Fruit fly (Drosophila melanogaster): Measurements from ENCODE around the gene tfc.

Gene tfc

DNA sequence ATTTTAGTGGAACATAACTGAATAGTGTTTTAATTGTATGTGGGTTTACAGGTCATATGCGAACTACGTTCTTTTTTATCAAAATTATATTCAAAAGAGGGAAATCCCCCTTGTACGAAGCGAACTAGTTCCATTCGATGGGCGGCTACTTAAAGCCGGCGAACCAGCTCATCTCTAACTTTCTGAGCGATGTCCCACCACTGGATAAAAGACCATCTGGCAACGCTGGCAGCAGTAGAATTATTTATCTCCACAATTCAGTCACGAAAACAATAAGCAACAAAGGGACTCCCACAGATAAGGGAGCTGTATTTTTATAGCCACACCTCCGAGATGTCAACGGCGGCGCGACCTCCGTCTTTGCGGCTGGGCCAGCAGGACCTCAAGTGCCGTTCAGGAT, 39.4 kb downstream of the tfc start, which contains the start of gene Rabex-5 (continued):
- TF ChIP-seq stwl (tag; optimal IDR thresholded peaks at IDR 0.05) (peak; percentile 87), CG15479 (GFP tag; optimal IDR thresholded peaks at IDR 0.05) (no peak), twi (tag; optimal IDR thresholded peaks at IDR 0.05) (peak; percentile 36), CG5953 (GFP tag; IDR thresholded peaks at IDR 0.05) (no peak), dmrt99B (tag; optimal IDR thresholded peaks at IDR 0.05) (no peak), Dbx (GFP tag; IDR thresholded peaks at IDR 0.05) (peak; percentile 46; the same call in 2 of the 3 replicates), wor (GFP tag; IDR thresholded peaks at IDR 0.05) (no peak), CG11093 (GFP tag; IDR thresholded peaks at IDR 0.05) (no peak), CG18476 (GFP tag; optimal IDR thresholded peaks at IDR 0.05) (no peak), CG10274 (GFP tag; optimal IDR thresholded peaks at IDR 0.05) (no peak), CG12659 (GFP tag; optimal IDR thresholded peaks at IDR 0.05) (peak; percentile 65), H15 (GFP tag; IDR thresholded peaks at IDR 0.05) (0 out of 3 replicates have a peak, but pooled peaks have one; percentile 18), caup (GFP tag; optimal IDR thresholded peaks at IDR 0.05; ENCODE audit: severe bottlenecking) (no peak), rib (GFP tag; IDR thresholded peaks at IDR 0.05) (no peak), Spps (tag; optimal IDR thresholded peaks at IDR 0.05) (no peak), Mes4 (GFP tag; optimal IDR thresholded peaks at IDR 0.05) (no peak), CG10209 (GFP tag; optimal IDR thresholded peaks at IDR 0.05) (peak; percentile 2), emc (GFP tag; optimal IDR thresholded peaks at IDR 0.05) (no peak), CG3065 (GFP tag; optimal IDR thresholded peaks at IDR 0.05) (peak; percentile 11), GATAe (GFP tag; conservative IDR thresholded peaks at IDR 0.05) (no peak), HLH3B (GFP tag; IDR thresholded peaks at IDR 0.05) (0 out of 2 replicates have a peak, but pooled peaks have one; percentile 22), CG32767 (GFP tag; IDR thresholded peaks at IDR 0.05) (no peak), ems (GFP tag; optimal IDR thresholded peaks at IDR 0.05) (peak; percentile 14), CG11695 (GFP tag; IDR thresholded peaks at IDR 0.05) (no peak), Jarid2 (GFP tag; optimal IDR thresholded peaks at IDR 0.05) (no peak), gt (GFP tag; IDR thresholded peaks at IDR 0.05) (no peak), TFAM (GFP tag; optimal IDR thresholded peaks at IDR 0.05) (no peak), Med (GFP tag) (peak; percentile 85), Adf1 (GFP tag; IDR thresholded peaks at IDR 0.05) (no peak), CG7357 (GFP tag; IDR thresholded peaks at IDR 0.05) (no peak), dpn (GFP tag; optimal IDR thresholded peaks at IDR 0.05) (peak; percentile 26 to 37), cad (GFP tag; optimal IDR thresholded peaks at IDR 0.05) (no peak), CG32772 (GFP tag; IDR thresholded peaks at IDR 0.05) (no peak), CG10321 (GFP tag; IDR thresholded peaks at IDR 0.05) (no peak), Dp (GFP tag; optimal IDR thresholded peaks at IDR 0.05) (peak; percentile 67), salm (tag; optimal IDR thresholded peaks at IDR 0.05) (no peak), ham (GFP tag; IDR thresholded peaks at IDR 0.05) (no peak), CG4730 (GFP tag; IDR thresholded peaks at IDR 0.05) (no peak), CG9817 (tag; optimal IDR thresholded peaks at IDR 0.05) (no peak), CG6175 (GFP tag; IDR thresholded peaks at IDR 0.05) (no peak), sisA (GFP tag; IDR thresholded peaks at IDR 0.05) (0 out of 2 replicates have a peak, but pooled peaks have one; percentile 13), CoRest (tag; optimal IDR thresholded peaks at IDR 0.05) (peak; percentile 94), ATbp (GFP tag; optimal IDR thresholded peaks at IDR 0.05) (no peak), CG17385 (GFP tag; optimal IDR thresholded peaks at IDR 0.05) (no peak), sr (GFP tag; IDR thresholded peaks at IDR 0.05) (no peak), Hand (GFP tag; optimal IDR thresholded peaks at IDR 0.05) (no peak), CG7987 (GFP tag; optimal IDR thresholded peaks at IDR 0.05) (peak; percentile 45), fd64A (GFP tag; optimal IDR thresholded peaks at IDR 0.05) (no peak), CG11504 (tag; optimal IDR thresholded peaks at IDR 0.05) (no peak), CG7271 (tag; optimal IDR thresholded peaks at IDR 0.05) (no peak), CG16815 (GFP tag; optimal IDR thresholded peaks at IDR 0.05) (no peak), CG13894 (tag; optimal IDR thresholded peaks at IDR 0.05) (peak; percentile 46)

Data from whole organism, embryonic.